Fruit fly (Drosophila melanogaster): ENCODE data around the gene CG9922.

DNA sequence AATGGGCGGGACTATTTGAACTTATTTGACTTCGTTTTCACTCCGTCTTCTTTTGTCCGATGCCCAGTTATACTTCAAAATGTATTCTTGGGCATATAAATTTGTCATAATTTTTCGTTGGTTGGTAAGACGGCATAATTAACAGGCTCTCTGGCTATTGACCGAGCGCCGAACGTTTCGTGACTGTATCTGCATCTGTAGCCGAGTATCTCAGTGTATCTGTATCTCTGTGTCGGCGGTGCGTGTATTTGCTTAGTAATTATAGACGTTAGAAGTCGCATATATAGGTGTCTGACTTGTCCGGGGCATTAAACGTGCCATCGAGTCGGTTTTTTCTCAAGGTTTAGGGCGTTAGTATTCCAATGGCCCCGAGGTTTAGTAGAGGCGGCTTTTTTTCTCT lies 31.0 kb downstream of the CG9922 start:
- TF ChIP-seq usp (GFP tag; optimal IDR thresholded peaks at IDR 0.05) (no peak), Dll (optimal IDR thresholded peaks at IDR 0.05) (no peak), EcR (GFP tag; optimal IDR thresholded peaks at IDR 0.05) (no peak), CG8478 (optimal IDR thresholded peaks at IDR 0.05) (no peak), psq (optimal IDR thresholded peaks at IDR 0.05) (no peak), pan (optimal IDR thresholded peaks at IDR 0.05) (no peak)

All from whole organism.